Worm (Caenorhabditis elegans) whole organism, early embryonic: ENCODE results near the gene fbxc-51.

Source experiments
- B0310.2 ChIP-seq: sonication (generic microtip); optimal IDR thresholded peaks from 2 replicates; lab custom pipeline; 2016; ENCODE audit warnings: mild to moderate bottlenecking, missing genetic modification characterization, missing compliant biosample characterization
- ama-1 ChIP-seq: fragments of 150-350 bp; optimal IDR thresholded peaks from 2 replicates; lab custom pipeline; 2014
- ceh-36 ChIP-seq: sonication (generic microtip); optimal IDR thresholded peaks from 2 replicates; lab custom pipeline; 2016; ENCODE audit warnings: missing genetic modification characterization, inconsistent platforms, missing compliant biosample characterization
- ets-7 ChIP-seq: sonication (generic microtip); optimal IDR thresholded peaks from 2 replicates; lab custom pipeline; 2016; ENCODE audit warnings: missing genotype, missing genetic modification characterization, missing compliant biosample characterization
- flt-1 ChIP-seq: fragments of 200-800 bp; sonication (Bioruptor generic); IDR thresholded peaks from 2 replicates; pipeline ENCODE4 v1.3.6; 2022; ENCODE audit warnings: missing genetic modification characterization, missing compliant biosample characterization
- hmbx-1 ChIP-seq: sonication (generic microtip); optimal IDR thresholded peaks from 2 replicates; lab custom pipeline; 2016; ENCODE audit warnings: mild to moderate bottlenecking, missing genetic modification characterization, missing compliant biosample characterization
- sea-1 ChIP-seq: fragments of 200-800 bp; sonication (Bioruptor generic); conservative IDR thresholded peaks from 2 replicates; pipeline ENCODE4 v1.3.6; 2022; ENCODE audit warnings: missing genetic modification characterization, missing compliant biosample characterization
- tbx-11 ChIP-seq: fragments of 200-800 bp; sonication (Bioruptor generic); IDR thresholded peaks from 2 replicates; pipeline ENCODE4 v1.3.6; 2022; ENCODE audit warnings: missing genetic modification characterization, missing compliant biosample characterization
- tbx-37 ChIP-seq: fragments of 200-800 bp; sonication (Bioruptor generic); conservative IDR thresholded peaks from 2 replicates; pipeline ENCODE4 v1.3.6; 2022; ENCODE audit warnings: missing genetic modification reagents, missing genetic modification characterization, missing compliant biosample characterization

ce11 chrII:825521-825920 is 43.1 kb upstream of the fbxc-51 start, which contains the start of gene F28A10.1:
- TF ChIP-seq sea-1 (GFP tag; lab: Robert Waterston, UW) (no peak), ceh-36 (tag; lab: Kevin White, UChicago) (no peak), hmbx-1 (no peak), tbx-11 (GFP tag; lab: Robert Waterston, UW) (no peak), ets-7 (tag; lab: Kevin White, UChicago) (no peak), ama-1 (lab: Kevin White, UChicago) (no peak), tbx-37 (GFP tag; lab: Robert Waterston, UW) (no peak), B0310.2 (tag; lab: Kevin White, UChicago) (no peak), flt-1 (GFP tag; lab: Robert Waterston, UW) (no peak)
